Fruit fly (Drosophila melanogaster) whole organism, prepupa: Measurements from ENCODE around the gene HDAC4.
A peak's percentile ranks its signal among the peaks of the same experiment; 100 is the strongest.

ENCODE experiments used
- Blimp-1 ChIP-seq: fragments of 200-800 bp; sonication (Bioruptor generic); optimal IDR thresholded peaks from 3 replicates; lab custom pipeline; 2017; ENCODE audit warnings: missing biosample characterization, missing genetic modification characterization, mild to moderate bottlenecking, moderate library complexity, missing genetic modification reagents
- CG10631 ChIP-seq: fragments of 200-800 bp; sonication (Bioruptor generic); optimal IDR thresholded peaks from 2 replicates; lab custom pipeline; 2016; ENCODE audit warnings: missing biosample characterization, missing genetic modification characterization
- CG10669 ChIP-seq: fragments of 200-800 bp; sonication (Bioruptor generic); optimal IDR thresholded peaks from 3 replicates; lab custom pipeline; 2018; ENCODE audit warnings: missing biosample characterization, mild to moderate bottlenecking, missing genetic modification characterization, moderate library complexity
- CG15336 ChIP-seq: fragments of 200-800 bp; sonication (Bioruptor generic); IDR thresholded peaks from 2 replicates; pipeline ENCODE4 v1.3.6; 2022; ENCODE audit warnings: missing biosample characterization, missing genetic modification characterization
- CG1621 ChIP-seq: fragments of 200-800 bp; sonication (Bioruptor generic); optimal IDR thresholded peaks from 3 replicates; lab custom pipeline; 2018; ENCODE audit warnings: missing biosample characterization, mild to moderate bottlenecking, missing genetic modification characterization
- CG16779 ChIP-seq: fragments of 200-800 bp; sonication (Bioruptor generic); optimal IDR thresholded peaks from 3 replicates; lab custom pipeline; 2017; ENCODE audit warnings: missing biosample characterization, mild to moderate bottlenecking, missing genetic modification characterization
- CG31627 ChIP-seq: fragments of 200-800 bp; sonication (Bioruptor generic); optimal IDR thresholded peaks from 3 replicates; lab custom pipeline; 2016; ENCODE audit warnings: missing biosample characterization, missing genetic modification characterization
- CG32006 ChIP-seq: fragments of 200-800 bp; sonication (Bioruptor generic); optimal IDR thresholded peaks from 3 replicates; lab custom pipeline; 2017; ENCODE audit warnings: missing biosample characterization, mild to moderate bottlenecking, missing genetic modification characterization
- CG3919 ChIP-seq: fragments of 200-800 bp; sonication (Bioruptor generic); optimal IDR thresholded peaks from 3 replicates; lab custom pipeline; 2016; ENCODE audit warnings: missing biosample characterization, missing genetic modification characterization
- CG6163 ChIP-seq: fragments of 200-800 bp; sonication (Bioruptor generic); IDR thresholded peaks from 3 replicates; pipeline ENCODE4 v1.3.6; 2022; ENCODE audit warnings: missing biosample characterization, missing genetic modification characterization
- CG6276 ChIP-seq: fragments of 200-800 bp; sonication (Bioruptor generic); optimal IDR thresholded peaks from 2 replicates; lab custom pipeline; 2017; ENCODE audit warnings: missing biosample characterization, mild to moderate bottlenecking, missing genetic modification characterization
- CG6792 ChIP-seq: fragments of 200-800 bp; sonication (Bioruptor generic); optimal IDR thresholded peaks from 3 replicates; lab custom pipeline; 2016; ENCODE audit warnings: missing biosample characterization, missing genetic modification characterization
- CG6808 ChIP-seq: fragments of 200-800 bp; sonication (Bioruptor generic); optimal IDR thresholded peaks from 3 replicates; lab custom pipeline; 2017; ENCODE audit warnings: missing biosample characterization, missing genetic modification characterization, mild to moderate bottlenecking, moderate library complexity, missing genetic modification reagents
- CG8319 ChIP-seq: fragments of 200-800 bp; sonication (Bioruptor generic); optimal IDR thresholded peaks from 3 replicates; lab custom pipeline; 2016; ENCODE audit warnings: missing biosample characterization, missing genetic modification characterization
- CG9139 ChIP-seq: fragments of 200-800 bp; sonication (Bioruptor generic); optimal IDR thresholded peaks from 3 replicates; lab custom pipeline; 2017; ENCODE audit warnings: missing biosample characterization, mild to moderate bottlenecking, missing genetic modification characterization
- Eip75B ChIP-seq: fragments of 200-800 bp; sonication (Bioruptor generic); optimal IDR thresholded peaks from 3 replicates; lab custom pipeline; 2016; ENCODE audit warnings: missing biosample characterization, missing genetic modification characterization
- Eip78C ChIP-seq: fragments of 200-800 bp; sonication (Bioruptor generic); peaks from one replicate; lab custom pipeline; 2016; ENCODE audit warnings: missing biosample characterization, missing genetic modification characterization
- Eip93F ChIP-seq: fragments of 200-800 bp; sonication (Bioruptor generic); optimal IDR thresholded peaks from 2 replicates; lab custom pipeline; 2016; ENCODE audit warnings: missing biosample characterization, mild to moderate bottlenecking, missing genetic modification characterization
- Ets21C ChIP-seq: fragments of 200-800 bp; sonication (Bioruptor generic); optimal IDR thresholded peaks from 3 replicates; lab custom pipeline; 2016; ENCODE audit warnings: missing biosample characterization, missing genetic modification characterization
- Ets96B ChIP-seq: fragments of 200-800 bp; optimal IDR thresholded peaks from 2 replicates; lab custom pipeline; 2019; ENCODE audit warnings: missing biosample characterization, mild to moderate bottlenecking, missing genetic modification characterization, moderate library complexity
- Gug ChIP-seq: fragments of 200-800 bp; sonication (Bioruptor generic); IDR thresholded peaks from 2 replicates; pipeline ENCODE4 v1.3.6; 2022; ENCODE audit warnings: missing biosample characterization, missing genetic modification characterization
- Hr38 ChIP-seq: sonication (Bioruptor generic); optimal IDR thresholded peaks from 2 replicates; lab custom pipeline; 2016; ENCODE audit warnings: missing biosample characterization, missing genetic modification characterization
- Hr39 ChIP-seq: fragments of 200-800 bp; sonication (Bioruptor generic); optimal IDR thresholded peaks from 2 replicates; lab custom pipeline; 2016; ENCODE audit warnings: missing biosample characterization, missing genetic modification characterization
- Lpt ChIP-seq: fragments of 200-800 bp; sonication (Bioruptor generic); optimal IDR thresholded peaks from 3 replicates; lab custom pipeline; 2016; ENCODE audit warnings: missing biosample characterization, missing genetic modification characterization
- OdsH ChIP-seq: fragments of 200-800 bp; sonication (Bioruptor generic); optimal IDR thresholded peaks from 3 replicates; lab custom pipeline; 2016; ENCODE audit warnings: missing biosample characterization, missing genetic modification characterization
- Smox ChIP-seq: fragments of 200-800 bp; sonication (Bioruptor generic); optimal IDR thresholded peaks from 3 replicates; lab custom pipeline; 2016; ENCODE audit warnings: missing biosample characterization, missing genetic modification characterization
- Sox102F ChIP-seq: fragments of 200-800 bp; sonication (Bioruptor generic); optimal IDR thresholded peaks from 2 replicates; lab custom pipeline; 2016; ENCODE audit warnings: missing biosample characterization, mild to moderate bottlenecking, missing genetic modification characterization
- Sox15 ChIP-seq: fragments of 200-800 bp; sonication (Bioruptor generic); optimal IDR thresholded peaks from 3 replicates; lab custom pipeline; 2016; ENCODE audit warnings: missing biosample characterization, missing genetic modification characterization
- achi ChIP-seq: fragments of 200-800 bp; sonication (Bioruptor generic); optimal IDR thresholded peaks from 3 replicates; lab custom pipeline; 2016; ENCODE audit warnings: missing biosample characterization, missing genetic modification characterization
- acj6 ChIP-seq: fragments of 200-800 bp; sonication (Bioruptor generic); optimal IDR thresholded peaks from 3 replicates; lab custom pipeline; 2016; ENCODE audit warnings: missing biosample characterization, missing genetic modification characterization
- cyc ChIP-seq: fragments of 200-800 bp; sonication (Bioruptor generic); optimal IDR thresholded peaks from 3 replicates; lab custom pipeline; 2016; ENCODE audit warnings: missing biosample characterization, missing genetic modification characterization
- dsx ChIP-seq: fragments of 200-800 bp; optimal IDR thresholded peaks from 3 replicates; lab custom pipeline; 2019; ENCODE audit warnings: missing biosample characterization, mild to moderate bottlenecking, missing genetic modification characterization, moderate library complexity; ENCODE audit not compliant: poor library complexity, severe bottlenecking
- eg ChIP-seq: fragments of 200-800 bp; sonication (Bioruptor generic); IDR thresholded peaks from 3 replicates; pipeline ENCODE4 v1.3.6; 2022; ENCODE audit warnings: missing biosample characterization, missing genetic modification characterization
- esn ChIP-seq: fragments of 200-800 bp; sonication (Bioruptor generic); optimal IDR thresholded peaks from 2 replicates; lab custom pipeline; 2016; ENCODE audit warnings: missing biosample characterization, mild to moderate bottlenecking, missing genetic modification characterization, moderate library complexity
- fd85E ChIP-seq: fragments of 200-800 bp; sonication (Bioruptor generic); optimal IDR thresholded peaks from 3 replicates; lab custom pipeline; 2016; ENCODE audit warnings: missing biosample characterization, missing genetic modification characterization
- lz ChIP-seq: fragments of 200-800 bp; sonication (Bioruptor generic); optimal IDR thresholded peaks from 3 replicates; lab custom pipeline; 2016; ENCODE audit warnings: missing biosample characterization, missing genetic modification characterization
- pdm3 ChIP-seq: fragments of 200-800 bp; sonication (Bioruptor generic); optimal IDR thresholded peaks from 3 replicates; lab custom pipeline; 2016; ENCODE audit warnings: missing biosample characterization, missing genetic modification characterization
- salr ChIP-seq, 2 experiments: fragments of 200-800 bp; sonication (Bioruptor generic); optimal IDR thresholded peaks; 3 replicates each; lab custom pipeline; 2016 to 2018; ENCODE audit warnings: missing biosample characterization in 2 of 2, missing genetic modification characterization in 2 of 2, mild to moderate bottlenecking in 1 of 2
- ss ChIP-seq, 2 experiments: fragments of 200-800 bp; sonication (Bioruptor generic); optimal IDR thresholded peaks; 2 replicates in 1 of 2; 3 replicates in 1 of 2; lab custom pipeline; 2017 to 2018; ENCODE audit warnings: mild to moderate bottlenecking in 2 of 2, missing biosample characterization in 2 of 2, missing genetic modification characterization in 2 of 2, moderate library complexity in 1 of 2
- svp ChIP-seq: fragments of 200-800 bp; sonication (Bioruptor generic); peaks from one replicate; lab custom pipeline; 2016; ENCODE audit warnings: missing biosample characterization, missing genetic modification characterization
- topi ChIP-seq: fragments of 200-800 bp; sonication (Bioruptor generic); optimal IDR thresholded peaks from 3 replicates; lab custom pipeline; 2016; ENCODE audit warnings: missing biosample characterization, missing genetic modification characterization

The HDAC4 gene

DNA sequence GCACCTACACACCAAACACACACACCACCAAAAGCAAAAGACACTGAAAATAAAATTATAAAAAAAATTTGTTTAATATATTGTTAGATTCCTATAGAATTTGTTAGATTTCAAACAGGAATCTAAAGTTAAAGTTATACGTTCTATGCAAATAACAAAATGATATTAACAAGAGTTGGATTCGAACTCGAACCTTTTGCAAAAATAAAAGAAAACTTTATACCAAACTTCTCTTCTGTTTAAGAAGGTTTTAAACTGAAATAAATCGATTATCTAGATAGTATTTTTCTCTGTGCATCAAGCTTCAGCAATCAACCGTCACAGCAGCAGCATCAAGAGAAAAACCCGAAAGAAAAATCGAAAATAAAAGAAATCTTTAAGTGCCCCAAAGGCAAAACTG, 59.0 kb downstream of the HDAC4 start (continued):
- no peak for TF ChIP-seq Sox102F (GFP tag; lab: Kevin White, UChicago)
- TF ChIP-seq CG6276 (GFP tag; lab: Kevin White, UChicago): peak; percentile 76
- peak; percentile 32 for TF ChIP-seq esn (GFP tag; lab: Kevin White, UChicago)
- no peak for TF ChIP-seq Blimp-1
- peak; percentile 5 for TF ChIP-seq Smox (GFP tag; lab: Kevin White, UChicago)
- no peak for TF ChIP-seq CG31627
- peak; percentile 6 for TF ChIP-seq cyc (GFP tag; lab: Kevin White, UChicago)
- TF ChIP-seq ss (GFP tag; optimal IDR thresholded peaks at IDR 0.05; lab: Kevin White, UChicago): peak; percentile 50 to 60
- peak; percentile 19 for TF ChIP-seq CG8319 (GFP tag; lab: Kevin White, UChicago)
- TF ChIP-seq Ets21C (GFP tag; lab: Kevin White, UChicago): no peak
- peak; percentile 18 for TF ChIP-seq lz (GFP tag; lab: Kevin White, UChicago)
- TF ChIP-seq CG6808 (GFP tag; lab: Kevin White, UChicago): peak; percentile 11
- no peak for TF ChIP-seq Sox15
- peak; percentile 56 for TF ChIP-seq CG3919
- TF ChIP-seq CG32006 (GFP tag; lab: Kevin White, UChicago): peak; percentile 88
- TF ChIP-seq dsx (GFP tag; lab: Kevin White, UChicago): no peak
- peak; percentile 58 for TF ChIP-seq CG16779 (tag; lab: Kevin White, UChicago)
- peak; percentile 16 for TF ChIP-seq svp (GFP tag; lab: Kevin White, UChicago)

DNA sequence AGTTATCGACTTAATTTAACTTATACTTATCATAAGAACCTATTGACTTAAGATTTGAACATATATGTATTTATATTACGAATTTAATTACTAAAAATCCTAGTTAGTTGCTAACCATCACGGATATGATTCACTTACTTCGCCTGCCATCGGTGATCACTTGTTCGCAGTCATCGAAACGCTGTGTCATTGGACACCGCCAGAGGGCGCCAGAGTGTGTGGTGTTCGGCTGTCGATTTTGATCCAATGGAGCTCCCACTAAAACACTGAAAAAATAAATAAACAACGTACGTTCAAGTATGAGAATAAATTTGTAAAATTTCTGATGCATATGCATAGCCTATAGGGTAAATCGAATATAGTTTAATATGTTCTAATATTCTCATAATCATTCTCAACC, 60.6 kb downstream of the HDAC4 start:
- no peak for TF ChIP-seq CG15336 (GFP tag; lab: Robert Waterston, UW)
- TF ChIP-seq Gug (GFP tag; lab: Robert Waterston, UW): no peak
- no peak for TF ChIP-seq dsx (GFP tag; lab: Kevin White, UChicago)
- TF ChIP-seq OdsH (GFP tag; lab: Kevin White, UChicago): no peak
- no peak for TF ChIP-seq CG6808 (GFP tag; lab: Kevin White, UChicago)
- TF ChIP-seq Hr39 (GFP tag; lab: Kevin White, UChicago): no peak
- TF ChIP-seq pdm3 (GFP tag; lab: Kevin White, UChicago): no peak
- TF ChIP-seq svp (GFP tag; lab: Kevin White, UChicago): no peak
- no peak for TF ChIP-seq CG9139 (GFP tag; lab: Kevin White, UChicago)
- TF ChIP-seq Sox102F (GFP tag; lab: Kevin White, UChicago): no peak
- TF ChIP-seq ss (GFP tag; optimal IDR thresholded peaks at IDR 0.05; lab: Kevin White, UChicago): no peak
- no peak for TF ChIP-seq CG3919
- TF ChIP-seq fd85E (GFP tag; lab: Kevin White, UChicago): no peak
- TF ChIP-seq salr (GFP tag; optimal IDR thresholded peaks at IDR 0.05; lab: Kevin White, UChicago): no peak
- no peak for TF ChIP-seq CG6792 (GFP tag; lab: Kevin White, UChicago)
- no peak for TF ChIP-seq CG32006 (GFP tag; lab: Kevin White, UChicago)
- no peak for TF ChIP-seq Ets21C (GFP tag; lab: Kevin White, UChicago)

DNA sequence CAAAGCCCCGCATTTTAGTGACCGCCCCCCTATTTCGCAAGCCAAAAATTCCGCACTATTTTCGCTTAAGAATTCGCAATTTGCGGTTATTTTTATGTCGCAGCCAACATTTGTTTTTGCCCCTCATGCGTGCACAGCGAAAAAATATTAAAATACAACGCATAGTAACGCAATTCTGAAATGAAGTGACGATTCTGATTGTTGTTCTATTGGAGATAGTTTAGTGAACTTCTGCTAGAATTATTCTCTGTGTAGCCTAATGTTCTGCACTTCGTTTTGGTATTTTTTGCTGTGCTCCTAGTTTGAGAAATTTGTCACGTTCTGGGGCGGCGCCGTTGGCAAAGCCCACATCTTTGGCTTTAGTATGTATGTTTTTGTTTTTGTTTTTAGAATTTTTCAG, 63.6 kb downstream of the HDAC4 start:
- TF ChIP-seq achi (GFP tag; lab: Kevin White, UChicago) (no peak), fd85E (GFP tag; lab: Kevin White, UChicago) (no peak), Lpt (peak; percentile 4), Hr38 (GFP tag; lab: Kevin White, UChicago) (no peak), CG15336 (GFP tag; lab: Robert Waterston, UW) (peak; percentile 39; the same call in 1 of the 2 replicates), Smox (GFP tag; lab: Kevin White, UChicago) (no peak), topi (no peak), CG6163 (GFP tag; lab: Robert Waterston, UW) (0 out of 3 replicates have a peak, but pooled peaks have one; percentile 12), acj6 (GFP tag; lab: Kevin White, UChicago) (no peak), CG8319 (GFP tag; lab: Kevin White, UChicago) (no peak), CG10669 (GFP tag; lab: Kevin White, UChicago) (no peak), eg (GFP tag; lab: Robert Waterston, UW) (peak; percentile 65), CG1621 (no peak), Eip93F (GFP tag; lab: Kevin White, UChicago) (no peak), Ets96B (no peak), CG6792 (GFP tag; lab: Kevin White, UChicago) (no peak), CG10631 (no peak), CG6276 (GFP tag; lab: Kevin White, UChicago) (peak; percentile 13), Eip78C (GFP tag; lab: Kevin White, UChicago) (peak; percentile 78), Eip75B (no peak)
